Fruit fly (Drosophila melanogaster): ENCODE measurements around the gene P58IPK.
A peak's percentile ranks its signal among the peaks of the same experiment; 100 is the strongest.

P58IPK gene

dm6 chr3R:9573812-9574587, 12.7 kb upstream of the P58IPK start, which contains the start of gene CG9399 (continued):
- peak; percentile 98 for TF ChIP-seq CG32006 (GFP tag; optimal IDR thresholded peaks at IDR 0.05)
- TF ChIP-seq CG6854 (GFP tag; optimal IDR thresholded peaks at IDR 0.05) = peak; percentile 87
- TF ChIP-seq topi (GFP tag; optimal IDR thresholded peaks at IDR 0.05) = peak; percentile 96
- TF ChIP-seq fd85E (GFP tag; optimal IDR thresholded peaks at IDR 0.05) = peak; percentile 81
- TF ChIP-seq Hr4 (GFP tag; optimal IDR thresholded peaks at IDR 0.05) = peak; percentile 98
- peak; percentile 99 for TF ChIP-seq Eip78C (GFP tag)
- TF ChIP-seq dsx (GFP tag; optimal IDR thresholded peaks at IDR 0.05; ENCODE audit: poor library complexity, severe bottlenecking) = peak; percentile 95
- TF ChIP-seq cyc (GFP tag; optimal IDR thresholded peaks at IDR 0.05) = peak; percentile 96
- TF ChIP-seq CG31627 (GFP tag; optimal IDR thresholded peaks at IDR 0.05) = peak; percentile 97
- peak; percentile 91 for TF ChIP-seq spab (GFP tag; optimal IDR thresholded peaks at IDR 0.05)

DNA sequence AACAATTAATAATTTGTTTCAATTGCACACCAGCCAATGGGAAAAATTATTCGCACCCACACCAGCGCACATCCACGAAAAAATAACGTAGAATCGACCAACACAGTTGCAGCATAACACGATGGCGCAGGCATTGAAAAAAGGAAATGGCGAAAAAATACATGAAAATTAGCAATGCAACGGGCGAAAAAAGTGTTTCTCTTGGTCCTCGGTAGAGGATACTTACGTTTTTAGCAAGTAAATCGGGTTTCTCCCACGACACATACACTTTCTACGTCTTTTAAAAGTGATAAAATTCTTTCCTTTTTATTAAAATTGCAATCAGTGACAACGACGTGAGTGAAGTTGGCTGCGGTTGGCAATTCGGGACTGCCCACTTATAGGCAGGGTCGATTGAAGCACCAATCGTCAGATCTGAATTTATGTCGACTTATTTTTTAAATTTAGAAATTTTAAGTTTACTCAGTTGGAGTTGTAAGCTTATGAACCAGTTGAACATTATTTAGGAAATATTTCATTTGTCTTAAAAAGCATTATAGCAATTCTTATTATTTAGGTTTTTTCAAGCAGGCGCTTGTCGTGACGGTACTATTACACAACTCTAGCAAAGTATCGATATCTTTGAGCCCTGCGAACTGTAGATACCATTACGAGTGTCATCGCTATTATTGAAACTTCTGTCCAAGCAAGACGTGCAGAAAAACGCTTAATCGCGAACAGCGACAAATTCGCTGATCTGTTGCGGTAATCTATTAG, 9.2 kb upstream of the P58IPK start, which contains the start of the genes Kap-alpha3 and Son:
Kap-alpha3 (minus strand) TSS at position 352 of the 756 bp plus-strand sequence.
Son (plus strand) TSS at position 661 of the 756 bp plus-strand sequence.
- TF ChIP-seq CG6163 (GFP tag; IDR thresholded peaks at IDR 0.05) = peak; percentile 85
- peak; percentile 91 for TF ChIP-seq CG3919 (GFP tag; optimal IDR thresholded peaks at IDR 0.05)
- TF ChIP-seq CG32006 (GFP tag; optimal IDR thresholded peaks at IDR 0.05) = peak; percentile 79
- TF ChIP-seq CG31627 (GFP tag; optimal IDR thresholded peaks at IDR 0.05) = peak; percentile 93
- TF ChIP-seq OdsH (GFP tag; optimal IDR thresholded peaks at IDR 0.05) = peak; percentile 87
- peak; percentile 75 for TF ChIP-seq CG8319 (GFP tag; optimal IDR thresholded peaks at IDR 0.05)
- peak; percentile 85 for TF ChIP-seq acj6 (GFP tag; optimal IDR thresholded peaks at IDR 0.05)
- TF ChIP-seq CG10631 (GFP tag; optimal IDR thresholded peaks at IDR 0.05) = peak; percentile 85
- TF ChIP-seq Lpt (GFP tag; optimal IDR thresholded peaks at IDR 0.05) = peak; percentile 56
- TF ChIP-seq cyc (GFP tag; optimal IDR thresholded peaks at IDR 0.05) = peak; percentile 91
- peak; percentile 70 for TF ChIP-seq CG11762 (GFP tag; optimal IDR thresholded peaks at IDR 0.05; ENCODE audit: insufficient read depth)
- peak; percentile 81 for TF ChIP-seq fkh (GFP tag; optimal IDR thresholded peaks at IDR 0.05)
- peak; percentile 83 for TF ChIP-seq CG6808 (GFP tag; optimal IDR thresholded peaks at IDR 0.05)
- TF ChIP-seq CG9139 (GFP tag; optimal IDR thresholded peaks at IDR 0.05) = peak; percentile 83
- peak; percentile 83 for TF ChIP-seq net (GFP tag; optimal IDR thresholded peaks at IDR 0.05)
- TF ChIP-seq Gug (GFP tag; IDR thresholded peaks at IDR 0.05) = peak; percentile 57
- TF ChIP-seq CG10669 (GFP tag; optimal IDR thresholded peaks at IDR 0.05) = peak; percentile 75
- TF ChIP-seq Eip93F (GFP tag; optimal IDR thresholded peaks at IDR 0.05) = no peak
- TF ChIP-seq CG11902 (GFP tag; optimal IDR thresholded peaks at IDR 0.05) = peak; percentile 74
- TF ChIP-seq salr (GFP tag; optimal IDR thresholded peaks at IDR 0.05) = peak; percentile 70 to 82
- peak; percentile 56; the same call in 1 of the 2 replicates for TF ChIP-seq CG11294 (GFP tag; IDR thresholded peaks at IDR 0.05)
- TF ChIP-seq CG8632 (GFP tag; optimal IDR thresholded peaks at IDR 0.05) = peak; percentile 72
- peak; percentile 88 for TF ChIP-seq pdm3 (GFP tag; optimal IDR thresholded peaks at IDR 0.05)
- peak; percentile 88 for TF ChIP-seq topi (GFP tag; optimal IDR thresholded peaks at IDR 0.05)
- TF ChIP-seq Ets21C (GFP tag; optimal IDR thresholded peaks at IDR 0.05) = peak; percentile 84
- no peak for TF ChIP-seq svp (GFP tag)
- peak; percentile 94 for TF ChIP-seq esn (GFP tag; optimal IDR thresholded peaks at IDR 0.05)
- peak; percentile 91 for TF ChIP-seq Hr39 (GFP tag; optimal IDR thresholded peaks at IDR 0.05)
- 0 out of 3 replicates have a peak, but pooled peaks have one; percentile 41 for TF ChIP-seq CG8119 (GFP tag; IDR thresholded peaks at IDR 0.05)
- peak; percentile 84 for TF ChIP-seq Smox (GFP tag; optimal IDR thresholded peaks at IDR 0.05)
- TF ChIP-seq Sox15 (GFP tag; optimal IDR thresholded peaks at IDR 0.05) = peak; percentile 76
- peak; percentile 40 for TF ChIP-seq CG6276 (GFP tag; optimal IDR thresholded peaks at IDR 0.05)
- peak; percentile 65 for TF ChIP-seq dsx (GFP tag; optimal IDR thresholded peaks at IDR 0.05; ENCODE audit: poor library complexity, severe bottlenecking)
- peak; percentile 67 to 91 for TF ChIP-seq ss (GFP tag; optimal IDR thresholded peaks at IDR 0.05)
- TF ChIP-seq Blimp-1 (GFP tag; optimal IDR thresholded peaks at IDR 0.05) = peak; percentile 81
- TF ChIP-seq Eip75B (GFP tag; optimal IDR thresholded peaks at IDR 0.05) = peak; percentile 90
- peak; percentile 88 for TF ChIP-seq Sox14 (GFP tag; optimal IDR thresholded peaks at IDR 0.05)
- peak; percentile 82 for TF ChIP-seq CG34406 (GFP tag; optimal IDR thresholded peaks at IDR 0.05)
- TF ChIP-seq CG3032 (tag; optimal IDR thresholded peaks at IDR 0.05) = peak; percentile 78
- TF ChIP-seq CG4318 (GFP tag; optimal IDR thresholded peaks at IDR 0.05) = peak; percentile 53
- TF ChIP-seq Eip78C (GFP tag) = peak; percentile 94
